Worm (Caenorhabditis elegans) whole organism, L1 larva: Measurements from ENCODE around the gene nhr-50.

Source experiments
- C04F5.9 ChIP-seq: sonication (generic microtip); optimal IDR thresholded peaks from 2 replicates; lab custom pipeline; 2016; ENCODE audit warnings: missing genetic modification characterization, missing compliant biosample characterization
- C16A3.4 ChIP-seq: fragments of 150-350 bp; optimal IDR thresholded peaks from 2 replicates; lab custom pipeline; 2014; ENCODE audit warnings: missing biosample characterization, missing genetic modification characterization
- C34B4.2 ChIP-seq: sonication (generic microtip); optimal IDR thresholded peaks from 2 replicates; lab custom pipeline; 2017; ENCODE audit warnings: mild to moderate bottlenecking, missing genetic modification characterization, missing compliant biosample characterization
- F16B12.6 ChIP-seq: fragments of 150-350 bp; optimal IDR thresholded peaks from 2 replicates; lab custom pipeline; 2014; ENCODE audit warnings: missing biosample characterization, missing genetic modification characterization
- aly-2 ChIP-seq: fragments of 150-350 bp; optimal IDR thresholded peaks from 2 replicates; lab custom pipeline; 2014; ENCODE audit warnings: missing biosample characterization, missing genetic modification characterization
- blmp-1 ChIP-seq: fragments of 150-350 bp; optimal IDR thresholded peaks from 2 replicates; lab custom pipeline; 2014; ENCODE audit warnings: missing biosample characterization, missing genetic modification characterization
- ceh-63 ChIP-seq: fragments of 200-800 bp; sonication (Bioruptor generic); optimal IDR thresholded peaks from 2 replicates; lab custom pipeline; 2018; ENCODE audit warnings: mild to moderate bottlenecking, missing genetic modification characterization, missing compliant biosample characterization
- ceh-8 ChIP-seq: fragments of 200-800 bp; sonication (Bioruptor generic); optimal IDR thresholded peaks from 2 replicates; lab custom pipeline; 2018; ENCODE audit warnings: mild to moderate bottlenecking, missing genetic modification characterization, moderate library complexity, missing compliant biosample characterization
- ceh-88 ChIP-seq: fragments of 200-800 bp; sonication (Bioruptor generic); IDR thresholded peaks from 2 replicates; pipeline ENCODE4 v1.3.6; 2022; ENCODE audit warnings: missing genetic modification characterization, missing compliant biosample characterization
- ceh-90 ChIP-seq: sonication (generic microtip); optimal IDR thresholded peaks from 2 replicates; lab custom pipeline; 2016; ENCODE audit warnings: missing genetic modification characterization, missing compliant biosample characterization
- ces-1 ChIP-seq: fragments of 150-350 bp; optimal IDR thresholded peaks from 2 replicates; lab custom pipeline; 2014; ENCODE audit warnings: missing biosample characterization, missing genetic modification reagents, missing genetic modification characterization
- dpl-1 ChIP-seq, 3 experiments: fragments of 150-350 bp in 2 of 3; sonication (generic microtip) in 1 of 3; optimal IDR thresholded peaks; 2 replicates each; lab custom pipeline; 2014 to 2017; ENCODE audit warnings: missing biosample characterization in 3 of 3, missing genetic modification characterization in 3 of 3, missing genetic modification reagents in 3 of 3
- dsc-1 ChIP-seq: sonication (generic microtip); optimal IDR thresholded peaks from 2 replicates; lab custom pipeline; 2016; ENCODE audit warnings: mild to moderate bottlenecking, missing genetic modification characterization, missing compliant biosample characterization
- efl-1 ChIP-seq, 4 experiments: fragments of 150-350 bp; optimal IDR thresholded peaks in 3 of 4; peaks in 1 of 4; 1 replicate in 1 of 4; 2 replicates in 3 of 4; lab custom pipeline; 2014; ENCODE audit warnings: missing biosample characterization in 2 of 4, missing genetic modification characterization in 2 of 4, missing genetic modification reagents in 2 of 4
- efl-3 ChIP-seq: fragments of 200-800 bp; sonication (Bioruptor generic); optimal IDR thresholded peaks from 2 replicates; lab custom pipeline; 2018; ENCODE audit warnings: mild to moderate bottlenecking, missing genetic modification characterization, missing compliant biosample characterization
- egl-27 ChIP-seq, 2 experiments: fragments of 150-350 bp in 1 of 2; sonication (generic microtip); optimal IDR thresholded peaks; 3 replicates each; lab custom pipeline; 2017 to 2018; ENCODE audit warnings: missing biosample characterization in 2 of 2, missing genetic modification characterization in 2 of 2, missing genetic modification reagents in 2 of 2
- elt-3 ChIP-seq, 6 experiments: fragments of 150-350 bp in 1 of 6; sonication (generic microtip); optimal IDR thresholded peaks; 2 replicates each; lab custom pipeline; 2017 to 2018; ENCODE audit warnings: missing biosample characterization in 6 of 6, missing genetic modification characterization in 6 of 6, inconsistent platforms in 1 of 6
- fkh-10 ChIP-seq: sonication (generic microtip); optimal IDR thresholded peaks from 2 replicates; lab custom pipeline; 2017; ENCODE audit warnings: missing biosample characterization, missing genetic modification reagents, missing genetic modification characterization
- fkh-4 ChIP-seq: sonication (generic microtip); optimal IDR thresholded peaks from 2 replicates; lab custom pipeline; 2016; ENCODE audit warnings: missing compliant biosample characterization, missing genetic modification characterization, borderline replicate concordance
- fkh-8 ChIP-seq: sonication (generic microtip); optimal IDR thresholded peaks from 2 replicates; lab custom pipeline; 2016; ENCODE audit warnings: mild to moderate bottlenecking, missing genetic modification characterization, missing compliant biosample characterization
- fos-1 ChIP-seq: fragments of 150-350 bp; optimal IDR thresholded peaks from 2 replicates; lab custom pipeline; 2014; ENCODE audit warnings: missing biosample characterization, missing genetic modification characterization
- grh-1 ChIP-seq: fragments of 200-800 bp; sonication (Bioruptor generic); IDR thresholded peaks from 2 replicates; pipeline ENCODE4 v1.3.6; 2022; ENCODE audit warnings: missing genetic modification reagents, missing genetic modification characterization, missing compliant biosample characterization
- hlh-17 ChIP-seq: fragments of 200-800 bp; sonication (Bioruptor generic); optimal IDR thresholded peaks from 2 replicates; lab custom pipeline; 2018; ENCODE audit warnings: missing genetic modification characterization, mild to moderate bottlenecking, missing compliant biosample characterization, moderate library complexity, borderline replicate concordance
- hlh-4 ChIP-seq: sonication (generic microtip); optimal IDR thresholded peaks from 2 replicates; lab custom pipeline; 2016; ENCODE audit warnings: mild to moderate bottlenecking, missing genetic modification characterization, missing compliant biosample characterization
- irx-1 ChIP-seq: sonication (generic microtip); optimal IDR thresholded peaks from 2 replicates; lab custom pipeline; 2016; ENCODE audit warnings: missing genetic modification characterization, missing compliant biosample characterization
- isw-1 ChIP-seq: fragments of 200-800 bp; sonication (Bioruptor generic); IDR thresholded peaks from 2 replicates; pipeline ENCODE4 v1.3.6; 2022; ENCODE audit warnings: missing genetic modification characterization, missing compliant biosample characterization
- jun-1 ChIP-seq: fragments of 150-350 bp; optimal IDR thresholded peaks from 2 replicates; lab custom pipeline; 2014; ENCODE audit warnings: missing biosample characterization, missing genetic modification reagents, missing genetic modification characterization
- lin-13 ChIP-seq: fragments of 150-350 bp; optimal IDR thresholded peaks from 2 replicates; lab custom pipeline; 2014; ENCODE audit warnings: missing biosample characterization, missing genetic modification reagents, missing genetic modification characterization
- lin-35 ChIP-seq, 2 experiments: fragments of 150-350 bp; optimal IDR thresholded peaks; 2 replicates each; lab custom pipeline; 2014; ENCODE audit warnings: missing biosample characterization in 2 of 2, missing genetic modification characterization in 2 of 2, missing genetic modification reagents in 2 of 2
- lin-39 ChIP-seq: fragments of 150-350 bp; optimal IDR thresholded peaks from 2 replicates; lab custom pipeline; 2014; ENCODE audit warnings: missing biosample characterization, missing genetic modification reagents, missing genetic modification characterization
- lir-3 ChIP-seq: sonication (generic microtip); optimal IDR thresholded peaks from 2 replicates; lab custom pipeline; 2016; ENCODE audit warnings: mild to moderate bottlenecking, missing genetic modification characterization, moderate library complexity, missing compliant biosample characterization; ENCODE audit not compliant: poor library complexity
- mab-9 ChIP-seq: fragments of 200-800 bp; sonication (Bioruptor generic); IDR thresholded peaks from 2 replicates; pipeline ENCODE4 v1.3.6; 2022; ENCODE audit warnings: missing genetic modification reagents, missing genetic modification characterization, missing compliant biosample characterization
- nhr-12 ChIP-seq: sonication (generic microtip); optimal IDR thresholded peaks from 2 replicates; lab custom pipeline; 2017; ENCODE audit warnings: missing biosample characterization, missing genetic modification characterization
- nhr-19 ChIP-seq: fragments of 200-800 bp; sonication (Bioruptor generic); conservative IDR thresholded peaks from 2 replicates; pipeline ENCODE4 v1.3.6; 2022; ENCODE audit warnings: missing genetic modification characterization, missing compliant biosample characterization
- nhr-28 ChIP-seq: fragments of 150-350 bp; optimal IDR thresholded peaks from 2 replicates; lab custom pipeline; 2014; ENCODE audit warnings: missing biosample characterization, missing genetic modification characterization
- nhr-47 ChIP-seq: sonication (generic microtip); optimal IDR thresholded peaks from 2 replicates; lab custom pipeline; 2016; ENCODE audit warnings: mild to moderate bottlenecking, missing genetic modification characterization, moderate library complexity, missing compliant biosample characterization
- nhr-71 ChIP-seq: sonication (generic microtip); optimal IDR thresholded peaks from 2 replicates; lab custom pipeline; 2016; ENCODE audit warnings: mild to moderate bottlenecking, missing genetic modification characterization, moderate library complexity, missing compliant biosample characterization
- nhr-76 ChIP-seq: sonication (generic microtip); optimal IDR thresholded peaks from 2 replicates; lab custom pipeline; 2017; ENCODE audit warnings: missing biosample characterization, missing genetic modification characterization
- nhr-77 ChIP-seq: fragments of 150-350 bp; optimal IDR thresholded peaks from 2 replicates; lab custom pipeline; 2014; ENCODE audit warnings: missing biosample characterization, missing genetic modification characterization
- nhr-84 ChIP-seq: sonication (generic microtip); optimal IDR thresholded peaks from 2 replicates; lab custom pipeline; 2017; ENCODE audit warnings: missing biosample characterization, missing genetic modification characterization
- pax-3 ChIP-seq: fragments of 200-800 bp; sonication (Bioruptor generic); optimal IDR thresholded peaks from 2 replicates; lab custom pipeline; 2018; ENCODE audit warnings: mild to moderate bottlenecking, missing genetic modification characterization, moderate library complexity, missing compliant biosample characterization
- pqm-1 ChIP-seq: sonication (generic microtip); optimal IDR thresholded peaks from 3 replicates; lab custom pipeline; 2017; ENCODE audit warnings: missing biosample characterization, missing genetic modification characterization
- rnt-1 ChIP-seq: sonication (generic microtip); optimal IDR thresholded peaks from 2 replicates; lab custom pipeline; 2016; ENCODE audit warnings: mild to moderate bottlenecking, missing genetic modification characterization, moderate library complexity, missing compliant biosample characterization
- skn-1 ChIP-seq: fragments of 150-350 bp; optimal IDR thresholded peaks from 2 replicates; lab custom pipeline; 2014; ENCODE audit warnings: missing biosample characterization, missing genetic modification characterization
- sptf-1 ChIP-seq: fragments of 150-350 bp; optimal IDR thresholded peaks from 2 replicates; lab custom pipeline; 2014; ENCODE audit warnings: missing biosample characterization, missing genetic modification characterization
- tbx-2 ChIP-seq: sonication (generic microtip); optimal IDR thresholded peaks from 2 replicates; lab custom pipeline; 2016; ENCODE audit warnings: missing genetic modification characterization, missing compliant biosample characterization
- unc-130 ChIP-seq: fragments of 150-350 bp; optimal IDR thresholded peaks from 2 replicates; lab custom pipeline; 2017; ENCODE audit warnings: missing biosample characterization, missing genetic modification characterization, inconsistent platforms
- unc-30 ChIP-seq: sonication (generic microtip); optimal IDR thresholded peaks from 2 replicates; lab custom pipeline; 2017; ENCODE audit warnings: missing biosample characterization, missing genetic modification characterization
- unc-62 ChIP-seq: fragments of 150-350 bp; optimal IDR thresholded peaks from 2 replicates; lab custom pipeline; 2014; ENCODE audit warnings: missing biosample characterization, missing genetic modification reagents, missing genetic modification characterization
- unc-86 ChIP-seq: sonication (generic microtip); optimal IDR thresholded peaks from 2 replicates; lab custom pipeline; 2016; ENCODE audit warnings: missing genetic modification characterization, missing compliant biosample characterization
- unc-98 ChIP-seq: fragments of 200-800 bp; sonication (Bioruptor generic); IDR thresholded peaks from 2 replicates; pipeline ENCODE4 v1.3.6; 2022; ENCODE audit warnings: missing genetic modification characterization, missing compliant biosample characterization
- xbp-1 ChIP-seq: sonication (generic microtip); optimal IDR thresholded peaks from 2 replicates; lab custom pipeline; 2016; ENCODE audit warnings: missing genetic modification characterization, missing compliant biosample characterization
- zip-4 ChIP-seq: fragments of 200-800 bp; sonication (Bioruptor generic); optimal IDR thresholded peaks from 2 replicates; lab custom pipeline; 2018; ENCODE audit warnings: mild to moderate bottlenecking, missing genetic modification characterization, moderate library complexity, missing compliant biosample characterization

Gene nhr-50

ce11 chrV:16000433-16000832 lies at the start of gene nhr-50:
TSS of gene nhr-50 (minus strand) at chrV:16000631.
- TF ChIP-seq nhr-76 (tag; lab: Kevin White, UChicago) (no peak), isw-1 (GFP tag; lab: Robert Waterston, UW) (no peak; the same call in 1 of the 2 replicates), egl-27 (tag; optimal IDR thresholded peaks at IDR 0.05; lab: Kevin White, UChicago) (peak in 1 of 2 experiments; percentile 26), lin-35 (GFP tag; optimal IDR thresholded peaks at IDR 0.05; lab: Kevin White, UChicago) (peak; percentile 13 to 27), efl-1 (optimal IDR thresholded peaks at IDR 0.05; lab: Kevin White, UChicago) (peak; percentile 28 to 36), efl-1 (GFP tag; optimal IDR thresholded peaks at IDR 0.05 in 1 of 2; lab: Kevin White, UChicago) (peak; percentile 15 to 95), C34B4.2 (no peak), unc-98 (GFP tag; lab: Robert Waterston, UW) (no peak), unc-86 (tag; lab: Kevin White, UChicago) (no peak), elt-3 (tag; optimal IDR thresholded peaks at IDR 0.05; lab: Kevin White, UChicago) (peak in 1 of 6 experiments; percentile 21), nhr-71 (tag; lab: Kevin White, UChicago) (peak; percentile 81), zip-4 (GFP tag; lab: Kevin White, UChicago) (no peak), blmp-1 (tag; lab: Kevin White, UChicago) (peak; percentile 88), nhr-12 (tag; lab: Kevin White, UChicago) (no peak), dsc-1 (no peak), sptf-1 (no peak), nhr-28 (tag; lab: Kevin White, UChicago) (no peak), ceh-88 (GFP tag; lab: Robert Waterston, UW) (no peak), hlh-17 (GFP tag; lab: Kevin White, UChicago) (no peak), lin-13 (GFP tag; lab: Kevin White, UChicago) (no peak), aly-2 (no peak), fkh-10 (no peak), irx-1 (no peak), lir-3 (tag; lab: Kevin White, UChicago) (no peak), hlh-4 (tag; lab: Kevin White, UChicago) (peak; percentile 80), ceh-8 (peak; percentile 38), ces-1 (GFP tag; lab: Kevin White, UChicago) (no peak), unc-130 (tag; lab: Kevin White, UChicago) (no peak), tbx-2 (tag; lab: Kevin White, UChicago) (peak; percentile 11), fos-1 (peak; percentile 91), dpl-1 (GFP tag; optimal IDR thresholded peaks at IDR 0.05; lab: Kevin White, UChicago) (peak in 1 of 3 experiments; percentile 30), nhr-77 (tag; lab: Kevin White, UChicago) (peak; percentile 51), C16A3.4 (tag; lab: Kevin White, UChicago) (no peak), ceh-90 (tag; lab: Kevin White, UChicago) (no peak), unc-30 (tag; lab: Kevin White, UChicago) (no peak), nhr-19 (GFP tag; lab: Robert Waterston, UW) (no peak; the same call in 1 of the 2 replicates), F16B12.6 (no peak), C04F5.9 (no peak), lin-39 (tag; lab: Kevin White, UChicago) (no peak), rnt-1 (tag; lab: Kevin White, UChicago) (peak; percentile 10), pqm-1 (tag; lab: Kevin White, UChicago) (no peak), unc-62 (GFP tag; lab: Kevin White, UChicago) (no peak), efl-3 (GFP tag; lab: Kevin White, UChicago) (no peak), ceh-63 (GFP tag; lab: Kevin White, UChicago) (no peak), skn-1 (peak; percentile 69), pax-3 (tag; lab: Kevin White, UChicago) (peak; percentile 36), fkh-8 (tag; lab: Kevin White, UChicago) (peak; percentile 88), fkh-4 (tag; lab: Kevin White, UChicago) (no peak), mab-9 (GFP tag; lab: Robert Waterston, UW) (no peak), jun-1 (tag; lab: Kevin White, UChicago) (peak; percentile 93), grh-1 (GFP tag; lab: Robert Waterston, UW) (no peak), nhr-47 (tag; lab: Kevin White, UChicago) (peak; percentile 61), nhr-84 (tag; lab: Kevin White, UChicago) (no peak), xbp-1 (tag; lab: Kevin White, UChicago) (peak; percentile 17)
